Worm (Caenorhabditis elegans): ENCODE measurements around the gene ZK686.5.

DNA sequence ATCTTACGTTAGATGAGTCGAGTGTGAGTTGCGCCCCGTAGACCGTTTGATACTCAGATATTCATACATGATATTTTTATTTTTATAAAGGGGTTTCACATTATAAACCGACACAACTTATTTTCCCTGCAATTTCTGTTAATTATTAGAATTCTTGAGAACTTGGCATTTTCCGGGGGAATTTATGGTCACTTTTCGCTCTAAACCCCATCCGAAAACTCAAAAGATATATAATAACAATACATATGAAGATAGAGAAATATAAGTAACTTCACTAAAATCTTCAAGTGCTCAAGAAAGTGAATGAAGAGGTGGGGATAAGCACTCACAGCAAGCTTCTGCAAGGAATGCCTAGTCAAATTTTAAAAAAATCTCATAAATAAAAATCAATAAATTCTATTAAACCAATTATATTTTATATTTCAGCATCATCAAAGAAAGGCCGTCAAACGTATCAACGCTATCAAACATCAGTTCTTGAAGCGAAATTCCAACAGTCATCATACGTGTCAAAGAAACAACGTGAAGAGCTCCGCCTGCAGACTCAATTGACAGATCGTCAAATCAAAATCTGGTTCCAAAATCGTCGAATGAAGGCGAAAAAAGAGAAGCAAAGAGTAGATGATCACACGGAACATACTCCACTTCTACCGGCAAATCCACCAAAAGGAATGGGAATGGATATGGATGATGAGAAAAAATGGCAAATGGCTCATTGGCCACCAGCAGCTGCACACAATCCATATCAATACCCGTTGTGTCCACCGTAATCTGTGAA is 48.4 kb upstream of the ZK686.5 start:
- TF ChIP-seq ama-1 (optimal IDR thresholded peaks at IDR 0.05) (no peak), sea-1 (GFP tag; conservative IDR thresholded peaks at IDR 0.05) (no peak), flt-1 (GFP tag; IDR thresholded peaks at IDR 0.05) (no peak), F13C5.2 (tag; optimal IDR thresholded peaks at IDR 0.05) (no peak), ceh-36 (tag; optimal IDR thresholded peaks at IDR 0.05) (no peak), hmg-4 (GFP tag; optimal IDR thresholded peaks at IDR 0.05) (no peak)
